Fruit fly (Drosophila melanogaster) whole organism, embryonic: ENCODE data around the gene MtnF.

Experiments used
- Atf3 ChIP-seq: fragments of 200-800 bp; sonication (Bioruptor generic); optimal IDR thresholded peaks from 3 replicates; lab custom pipeline; 2016; ENCODE audit warnings: missing biosample characterization, missing genetic modification characterization
- CG10979 ChIP-seq: fragments of 200-800 bp; sonication (Bioruptor generic); optimal IDR thresholded peaks from 2 replicates; lab custom pipeline; 2018; ENCODE audit warnings: missing biosample characterization, mild to moderate bottlenecking, missing genetic modification characterization, moderate library complexity
- CG13894 ChIP-seq: fragments of 200-800 bp; sonication (Bioruptor generic); optimal IDR thresholded peaks from 3 replicates; lab custom pipeline; 2018; ENCODE audit warnings: missing biosample characterization, mild to moderate bottlenecking, missing genetic modification characterization, moderate library complexity
- CG14014 ChIP-seq: fragments of 200-800 bp; sonication (Bioruptor generic); IDR thresholded peaks from 2 replicates; pipeline ENCODE4 v1.3.6; 2022; ENCODE audit warnings: missing biosample characterization, missing genetic modification characterization
- CG17568 ChIP-seq: fragments of 200-800 bp; sonication (Bioruptor generic); optimal IDR thresholded peaks from 2 replicates; lab custom pipeline; 2018; ENCODE audit warnings: missing biosample characterization, mild to moderate bottlenecking, missing genetic modification characterization, moderate library complexity
- CG18476 ChIP-seq: fragments of 200-800 bp; sonication (Bioruptor generic); optimal IDR thresholded peaks from 2 replicates; lab custom pipeline; 2016; ENCODE audit warnings: missing biosample characterization, mild to moderate bottlenecking, missing genetic modification characterization
- CG34224 ChIP-seq: fragments of 200-800 bp; sonication (Bioruptor generic); IDR thresholded peaks from 3 replicates; pipeline ENCODE4 v1.3.6; 2022; ENCODE audit warnings: missing biosample characterization, missing genetic modification characterization; ENCODE audit not compliant: partially characterized antibody
- CG34376 ChIP-seq: fragments of 200-800 bp; sonication (Bioruptor generic); optimal IDR thresholded peaks from 2 replicates; lab custom pipeline; 2018; ENCODE audit warnings: missing biosample characterization, mild to moderate bottlenecking, missing genetic modification characterization
- CG3847 ChIP-seq: fragments of 200-800 bp; sonication (Bioruptor generic); IDR thresholded peaks from 2 replicates; pipeline ENCODE4 v1.3.6; 2022; ENCODE audit warnings: missing biosample characterization, missing genetic modification characterization
- CG6654 ChIP-seq: fragments of 200-800 bp; sonication (Bioruptor generic); optimal IDR thresholded peaks from 2 replicates; lab custom pipeline; 2017; ENCODE audit warnings: missing biosample characterization, mild to moderate bottlenecking, missing genetic modification characterization
- CG6765 ChIP-seq: fragments of 200-800 bp; sonication (Bioruptor generic); optimal IDR thresholded peaks from 3 replicates; lab custom pipeline; 2017; ENCODE audit warnings: missing biosample characterization, mild to moderate bottlenecking, missing genetic modification characterization
- CG8281 ChIP-seq: fragments of 200-800 bp; sonication (Bioruptor generic); optimal IDR thresholded peaks from 2 replicates; lab custom pipeline; 2018; ENCODE audit warnings: missing biosample characterization, mild to moderate bottlenecking, missing genetic modification characterization, moderate library complexity
- CG8290 ChIP-seq, 3 experiments: fragments of 200-800 bp; sonication (Bioruptor generic); optimal IDR thresholded peaks; 2 replicates each; lab custom pipeline; 2016 to 2019; ENCODE audit warnings: missing biosample characterization in 3 of 3, missing genetic modification characterization in 3 of 3, mild to moderate bottlenecking in 2 of 3, moderate library complexity in 1 of 3
- CG8388 ChIP-seq: fragments of 200-800 bp; sonication (Bioruptor generic); optimal IDR thresholded peaks from 2 replicates; lab custom pipeline; 2019; ENCODE audit warnings: missing biosample characterization, mild to moderate bottlenecking, missing genetic modification characterization, moderate library complexity
- CG9727 ChIP-seq: fragments of 200-800 bp; sonication (Bioruptor generic); optimal IDR thresholded peaks from 3 replicates; lab custom pipeline; 2017; ENCODE audit warnings: missing biosample characterization, mild to moderate bottlenecking, missing genetic modification characterization
- CG9876 ChIP-seq: fragments of 200-800 bp; sonication (Bioruptor generic); optimal IDR thresholded peaks from 2 replicates; lab custom pipeline; 2016; ENCODE audit warnings: missing biosample characterization, missing genetic modification characterization
- CkIIα-i1 ChIP-seq: fragments of 200-800 bp; sonication (Bioruptor generic); IDR thresholded peaks from 2 replicates; pipeline ENCODE4 v1.3.6; 2022; ENCODE audit warnings: missing biosample characterization, missing genetic modification characterization
- Deaf1 ChIP-seq: fragments of 200-800 bp; optimal IDR thresholded peaks from 3 replicates; lab custom pipeline; 2019; ENCODE audit warnings: missing biosample characterization, mild to moderate bottlenecking, missing genetic modification characterization, moderate library complexity
- E2f2 ChIP-seq: fragments of 200-800 bp; sonication (Bioruptor generic); IDR thresholded peaks from 2 replicates; pipeline ENCODE4 v1.3.6; 2022; ENCODE audit warnings: missing biosample characterization, missing genetic modification characterization
- Elba2 ChIP-seq: fragments of 200-800 bp; sonication (Bioruptor generic); optimal IDR thresholded peaks from 3 replicates; lab custom pipeline; 2016; ENCODE audit warnings: missing biosample characterization, missing genetic modification characterization
- Fer1 ChIP-seq: fragments of 200-800 bp; sonication (Bioruptor generic); optimal IDR thresholded peaks from 2 replicates; lab custom pipeline; 2017; ENCODE audit warnings: missing biosample characterization, mild to moderate bottlenecking, missing genetic modification characterization
- Hr78 ChIP-seq, 2 experiments: fragments of 200-800 bp in 1 of 2; fragments of >200 bp in 1 of 2; sonication (Bioruptor generic) in 1 of 2; optimal IDR thresholded peaks; 2 replicates each; lab custom pipeline; 2017 to 2019; ENCODE audit warnings: missing biosample characterization in 2 of 2, missing genetic modification characterization in 2 of 2, mild to moderate bottlenecking in 1 of 2, moderate library complexity in 1 of 2
- Hsf ChIP-seq: fragments of 200-800 bp; sonication (Bioruptor generic); optimal IDR thresholded peaks from 3 replicates; lab custom pipeline; 2016; ENCODE audit warnings: missing biosample characterization, missing genetic modification characterization
- Med ChIP-seq: fragments of 200-800 bp; sonication (Bioruptor generic); peaks from one replicate; lab custom pipeline; 2016; ENCODE audit warnings: missing biosample characterization, missing genetic modification characterization, mild to moderate bottlenecking, inconsistent platforms, moderate library complexity
- NC2α ChIP-seq: fragments of 200-800 bp; sonication (Bioruptor generic); optimal IDR thresholded peaks from 2 replicates; lab custom pipeline; 2016; ENCODE audit warnings: missing biosample characterization, missing genetic modification characterization
- Opbp ChIP-seq: fragments of 200-800 bp; sonication (Bioruptor generic); IDR thresholded peaks from 3 replicates; pipeline ENCODE4 v1.3.6; 2022; ENCODE audit warnings: missing biosample characterization, missing genetic modification characterization; ENCODE audit not compliant: partially characterized antibody
- Taf1 ChIP-seq: fragments of 200-800 bp; sonication (Bioruptor generic); IDR thresholded peaks from 2 replicates; pipeline ENCODE4 v1.3.6; 2022; ENCODE audit warnings: missing biosample characterization, missing genetic modification characterization
- chn ChIP-seq: fragments of 200-800 bp; sonication (Bioruptor generic); optimal IDR thresholded peaks from 2 replicates; lab custom pipeline; 2016; ENCODE audit warnings: missing biosample characterization, missing genetic modification characterization
- ci ChIP-seq: fragments of 200-800 bp; sonication (Bioruptor generic); IDR thresholded peaks from 3 replicates; pipeline ENCODE4 v1.3.6; 2022; ENCODE audit warnings: missing biosample characterization, missing genetic modification characterization
- croc ChIP-seq: fragments of 200-800 bp; sonication (Bioruptor generic); conservative IDR thresholded peaks from 3 replicates; pipeline ENCODE4 v1.3.6; 2022; ENCODE audit warnings: missing biosample characterization, missing genetic modification characterization
- esg ChIP-seq: fragments of 200-800 bp; sonication (Bioruptor generic); conservative IDR thresholded peaks from 2 replicates; pipeline ENCODE4 v1.3.6; 2022; ENCODE audit warnings: missing biosample characterization, missing genetic modification characterization
- eve ChIP-seq, 2 experiments: fragments of >200 bp; optimal IDR thresholded peaks; 2 replicates each; lab custom pipeline; 2017; ENCODE audit warnings: missing biosample characterization in 2 of 2, missing genetic modification characterization in 2 of 2
- ewg ChIP-seq: fragments of 200-800 bp; sonication (Bioruptor generic); optimal IDR thresholded peaks from 3 replicates; lab custom pipeline; 2017; ENCODE audit warnings: mild to moderate bottlenecking, missing biosample characterization, missing genetic modification reagents, missing genetic modification characterization
- exex ChIP-seq: fragments of 200-800 bp; sonication (Bioruptor generic); optimal IDR thresholded peaks from 4 replicates; lab custom pipeline; 2018; ENCODE audit warnings: missing biosample characterization, mild to moderate bottlenecking, missing genetic modification characterization, moderate library complexity
- fu2 ChIP-seq: fragments of 200-800 bp; sonication (Bioruptor generic); optimal IDR thresholded peaks from 2 replicates; lab custom pipeline; 2016; ENCODE audit warnings: missing biosample characterization, missing genetic modification characterization
- gro ChIP-seq: fragments of 200-800 bp; sonication (Bioruptor generic); optimal IDR thresholded peaks from 2 replicates; lab custom pipeline; 2016; ENCODE audit warnings: missing biosample characterization, missing genetic modification characterization
- ind ChIP-seq: fragments of 200-800 bp; sonication (Bioruptor generic); optimal IDR thresholded peaks from 3 replicates; lab custom pipeline; 2016; ENCODE audit warnings: missing biosample characterization, missing genetic modification characterization
- lab ChIP-seq: fragments of 200-800 bp; sonication (Bioruptor generic); optimal IDR thresholded peaks from 3 replicates; lab custom pipeline; 2017; ENCODE audit warnings: missing biosample characterization, missing genetic modification characterization, mild to moderate bottlenecking, moderate library complexity, missing genetic modification reagents
- lmd ChIP-seq: fragments of 200-800 bp; sonication (Bioruptor generic); IDR thresholded peaks from 2 replicates; pipeline ENCODE4 v1.3.6; 2022; ENCODE audit warnings: missing biosample characterization, missing genetic modification characterization
- nerfin-2 ChIP-seq: fragments of 200-800 bp; sonication (Bioruptor generic); IDR thresholded peaks from 2 replicates; pipeline ENCODE4 v1.3.6; 2022; ENCODE audit warnings: missing biosample characterization, missing genetic modification characterization; ENCODE audit not compliant: partially characterized antibody
- p53 ChIP-seq: fragments of 200-800 bp; sonication (Bioruptor generic); optimal IDR thresholded peaks from 2 replicates; lab custom pipeline; 2016; ENCODE audit warnings: missing biosample characterization, missing genetic modification characterization
- peb ChIP-seq: fragments of 200-800 bp; sonication (Bioruptor generic); IDR thresholded peaks from 2 replicates; pipeline ENCODE4 v1.3.6; 2022; ENCODE audit warnings: missing biosample characterization, missing genetic modification characterization
- pfk ChIP-seq: fragments of 200-800 bp; sonication (Bioruptor generic); optimal IDR thresholded peaks from 2 replicates; lab custom pipeline; 2018; ENCODE audit warnings: missing biosample characterization, mild to moderate bottlenecking, missing genetic modification characterization, moderate library complexity
- ro ChIP-seq: fragments of 200-800 bp; sonication (Bioruptor generic); IDR thresholded peaks from 2 replicates; pipeline ENCODE4 v1.3.6; 2022; ENCODE audit warnings: missing biosample characterization, missing genetic modification characterization
- sima ChIP-seq: fragments of 200-800 bp; sonication (Bioruptor generic); optimal IDR thresholded peaks from 2 replicates; lab custom pipeline; 2016; ENCODE audit warnings: missing biosample characterization, missing genetic modification characterization
- sug ChIP-seq: fragments of 200-800 bp; optimal IDR thresholded peaks from 2 replicates; lab custom pipeline; 2019; ENCODE audit warnings: missing biosample characterization, mild to moderate bottlenecking, missing genetic modification characterization, moderate library complexity
- zen ChIP-seq: fragments of 200-800 bp; sonication (Bioruptor generic); optimal IDR thresholded peaks from 3 replicates; lab custom pipeline; 2018; ENCODE audit warnings: missing biosample characterization, mild to moderate bottlenecking, missing genetic modification characterization, moderate library complexity
- zfh1 ChIP-seq: fragments of 200-800 bp; sonication (Bioruptor generic); IDR thresholded peaks from 3 replicates; pipeline ENCODE4 v1.3.6; 2022; ENCODE audit warnings: missing biosample characterization, missing genetic modification characterization

The MtnF gene

DNA sequence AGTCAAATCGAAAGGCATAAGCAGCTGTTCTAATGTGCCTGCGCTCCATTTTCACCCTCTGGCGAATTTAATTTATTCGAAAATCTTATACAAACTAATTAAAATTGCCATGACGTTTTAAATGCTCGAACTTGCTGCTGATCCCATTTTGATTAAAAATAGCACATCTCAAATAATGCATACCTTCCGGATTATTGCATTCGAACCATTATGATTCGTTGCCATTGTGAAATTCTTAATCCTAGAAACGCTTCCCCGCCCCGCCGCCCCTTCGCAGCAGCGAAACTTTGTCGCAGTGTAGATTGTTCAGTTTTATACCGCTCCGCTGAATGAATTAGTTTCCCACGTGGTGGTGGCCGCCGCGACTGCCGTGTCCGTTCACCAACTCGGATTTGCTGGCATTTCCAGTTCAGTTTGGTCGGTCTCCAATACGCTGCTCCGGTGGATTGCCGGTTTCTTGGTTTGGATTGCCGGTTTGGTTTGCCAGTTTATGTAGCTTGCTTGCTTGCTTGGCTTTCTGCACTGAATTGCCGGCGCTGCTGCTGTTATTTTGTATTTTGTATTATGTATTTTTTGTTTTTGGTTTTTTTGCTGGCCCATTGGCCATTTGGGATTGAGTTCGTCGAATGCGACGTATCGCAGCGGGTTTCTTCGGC is 36.3 kb downstream of the MtnF start (continued):
- TF ChIP-seq p53 (GFP tag; lab: Kevin White, UChicago): no peak
- TF ChIP-seq chn (GFP tag; lab: Kevin White, UChicago): no peak
- peak; percentile 21 for TF ChIP-seq Fer1 (GFP tag; lab: Kevin White, UChicago)
- no peak for TF ChIP-seq peb

DNA sequence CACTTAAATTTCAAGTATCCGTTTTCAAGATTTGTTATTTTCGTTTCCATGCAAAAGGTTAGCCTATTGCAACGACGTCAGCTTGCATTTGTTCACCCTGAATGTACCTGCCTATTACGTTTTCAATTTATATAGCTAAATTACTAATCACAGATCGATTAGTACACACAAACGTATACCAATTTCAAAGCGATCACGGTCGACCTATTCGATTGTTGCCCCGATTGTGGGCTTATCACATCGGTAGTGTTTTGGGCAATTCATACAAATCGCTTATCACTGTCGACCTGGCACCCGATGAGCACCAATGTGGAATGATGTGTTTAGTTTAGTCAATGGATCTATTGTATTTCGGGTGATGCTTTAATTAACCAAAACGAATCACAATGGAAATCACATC is 38.1 kb downstream of the MtnF start:
- TF ChIP-seq exex (tag; lab: Kevin White, UChicago) (peak; percentile 92), CG13894 (tag; lab: Kevin White, UChicago) (no peak), sima (GFP tag; lab: Kevin White, UChicago) (no peak), Deaf1 (tag; lab: Kevin White, UChicago) (no peak), esg (no peak), CG18476 (no peak), NC2α (GFP tag; lab: Kevin White, UChicago) (no peak), ci (GFP tag; lab: Robert Waterston, UW) (0 out of 3 replicates have a peak, but pooled peaks have one; percentile 10), eve (GFP tag; optimal IDR thresholded peaks at IDR 0.05; lab: Kevin White, UChicago) (peak in 1 of 2 experiments; percentile 71), CG9876 (GFP tag; lab: Kevin White, UChicago) (no peak), zfh1 (GFP tag; lab: Robert Waterston, UW) (no peak), CG9727 (no peak), croc (GFP tag; lab: Robert Waterston, UW) (no peak), Hr78 (GFP tag; optimal IDR thresholded peaks at IDR 0.05; lab: Kevin White, UChicago) (peak in 1 of 2 experiments; percentile 65), CG8290 (GFP tag; optimal IDR thresholded peaks at IDR 0.05; lab: Kevin White, UChicago) (no peak), CG8290 (tag; optimal IDR thresholded peaks at IDR 0.05; lab: Kevin White, UChicago) (no peak), CG10979 (tag; lab: Kevin White, UChicago) (no peak), gro (GFP tag; lab: Kevin White, UChicago) (no peak), CG34376 (peak; percentile 59), CG17568 (GFP tag; lab: Kevin White, UChicago) (no peak), ro (GFP tag; lab: Robert Waterston, UW) (no peak), CG8388 (GFP tag; lab: Kevin White, UChicago) (no peak), CG6765 (GFP tag; lab: Kevin White, UChicago) (no peak), CG34224 (no peak), lab (peak; percentile 6), CG6654 (GFP tag; lab: Kevin White, UChicago) (no peak), Opbp (GFP tag; lab: Robert Waterston, UW) (no peak), CG3847 (GFP tag; lab: Robert Waterston, UW) (no peak), Taf1 (no peak), E2f2 (GFP tag; lab: Robert Waterston, UW) (no peak), CkIIα-i1 (GFP tag; lab: Robert Waterston, UW) (no peak), fu2 (no peak), CG8281 (tag; lab: Kevin White, UChicago) (no peak), ewg (no peak), Elba2 (no peak), pfk (GFP tag; lab: Kevin White, UChicago) (no peak), Atf3 (GFP tag; lab: Kevin White, UChicago) (no peak), Hsf (GFP tag; lab: Kevin White, UChicago) (no peak), CG14014 (GFP tag; lab: Robert Waterston, UW) (no peak), Med (GFP tag; lab: Kevin White, UChicago) (peak; percentile 38), zen (tag; lab: Kevin White, UChicago) (no peak), sug (tag; lab: Kevin White, UChicago) (peak; percentile 70), ind (GFP tag; lab: Kevin White, UChicago) (no peak), nerfin-2 (GFP tag; lab: Robert Waterston, UW) (no peak), lmd (GFP tag; lab: Robert Waterston, UW) (no peak)
